Worm (Caenorhabditis elegans) whole organism, midembryonic: ENCODE data around the gene C28D4.10.

Source experiments
- T22C8.4 ChIP-seq: fragments of 200-800 bp; sonication (Bioruptor generic); IDR thresholded peaks from 2 replicates; pipeline ENCODE4 v1.3.6; 2022; ENCODE audit warnings: missing genetic modification characterization, missing compliant biosample characterization
- cog-1 ChIP-seq: sonication (generic microtip); optimal IDR thresholded peaks from 2 replicates; lab custom pipeline; 2016; ENCODE audit warnings: missing genetic modification characterization, missing compliant biosample characterization
- klf-2 ChIP-seq: fragments of 200-800 bp; sonication (Bioruptor generic); conservative IDR thresholded peaks from 2 replicates; pipeline ENCODE4 v1.3.6; 2022; ENCODE audit warnings: missing genetic modification reagents, missing genetic modification characterization, missing compliant biosample characterization
- med-1 ChIP-seq: sonication (generic microtip); optimal IDR thresholded peaks from 2 replicates; lab custom pipeline; 2017; ENCODE audit warnings: missing genetic modification characterization, mild to moderate bottlenecking, missing compliant biosample characterization, antibody characterized with exemption, missing genetic modification reagents; ENCODE audit not compliant: insufficient read depth
- ref-1 ChIP-seq: fragments of 200-800 bp; sonication (Bioruptor generic); conservative IDR thresholded peaks from 2 replicates; pipeline ENCODE4 v1.3.6; 2022; ENCODE audit warnings: missing genetic modification reagents, missing genetic modification characterization, missing compliant biosample characterization
- tab-1 ChIP-seq: fragments of 200-800 bp; sonication (Bioruptor generic); IDR thresholded peaks from 2 replicates; pipeline ENCODE4 v1.3.6; 2022; ENCODE audit warnings: missing genetic modification characterization, missing compliant biosample characterization
- ztf-23 ChIP-seq: fragments of 200-800 bp; sonication (Bioruptor generic); IDR thresholded peaks from 2 replicates; pipeline ENCODE4 v1.3.6; 2022; ENCODE audit warnings: missing genetic modification reagents, missing genetic modification characterization, missing compliant biosample characterization
- ztf-29 ChIP-seq: fragments of 200-800 bp; sonication (Bioruptor generic); IDR thresholded peaks from 2 replicates; pipeline ENCODE4 v1.3.6; 2022; ENCODE audit warnings: missing genetic modification reagents, missing genetic modification characterization, missing compliant biosample characterization

DNA sequence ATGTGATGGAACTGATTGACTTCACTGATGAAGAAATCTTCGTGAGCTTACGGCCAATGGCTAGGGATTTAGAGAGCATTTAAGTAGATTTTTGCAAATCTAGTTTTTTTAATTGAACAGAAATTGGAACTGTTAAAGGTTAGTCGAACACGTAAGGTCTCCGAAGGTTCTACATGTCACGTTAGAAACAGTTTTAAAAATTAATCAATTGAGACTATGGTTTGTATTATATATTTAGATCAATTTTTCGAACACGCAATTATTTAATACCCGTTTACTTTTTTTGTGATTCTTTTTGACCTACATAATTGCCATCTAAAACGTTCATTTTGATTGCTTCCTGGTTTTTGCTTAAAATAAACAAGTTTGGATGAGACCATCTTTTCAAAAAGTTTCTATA lies 6.6 kb downstream of the C28D4.10 start, which contains the start of gene C28D4.4:
- no peak for TF ChIP-seq ztf-29
- TF ChIP-seq T22C8.4 (GFP tag; lab: Robert Waterston, UW): no peak
- no peak for TF ChIP-seq tab-1 (GFP tag; lab: Robert Waterston, UW)
- no peak for TF ChIP-seq ref-1
- TF ChIP-seq med-1 (GFP tag; lab: Kevin White, UChicago): no peak
- no peak for TF ChIP-seq klf-2 (GFP tag; lab: Robert Waterston, UW)
- no peak for TF ChIP-seq cog-1
- TF ChIP-seq ztf-23 (GFP tag; lab: Robert Waterston, UW): no peak
